Fruit fly (Drosophila melanogaster) whole organism, embryonic: ENCODE data around the gene kis.

Source experiments
- Abd-B ChIP-seq: fragments of 200-800 bp; sonication (Bioruptor generic); optimal IDR thresholded peaks from 2 replicates; lab custom pipeline; 2018; ENCODE audit warnings: missing biosample characterization, mild to moderate bottlenecking, missing genetic modification characterization, moderate library complexity
- Atf3 ChIP-seq: fragments of 200-800 bp; sonication (Bioruptor generic); optimal IDR thresholded peaks from 3 replicates; lab custom pipeline; 2016; ENCODE audit warnings: missing biosample characterization, missing genetic modification characterization
- Bgb ChIP-seq: fragments of 200-800 bp; sonication (Bioruptor generic); IDR thresholded peaks from 2 replicates; pipeline ENCODE4 v1.3.6; 2022; ENCODE audit warnings: missing biosample characterization, missing genetic modification characterization; ENCODE audit not compliant: partially characterized antibody
- CG10147 ChIP-seq: fragments of 200-800 bp; sonication (Bioruptor generic); optimal IDR thresholded peaks from 2 replicates; lab custom pipeline; 2019; ENCODE audit warnings: missing biosample characterization, mild to moderate bottlenecking, missing genetic modification characterization, moderate library complexity
- CG10979 ChIP-seq: fragments of 200-800 bp; sonication (Bioruptor generic); optimal IDR thresholded peaks from 2 replicates; lab custom pipeline; 2018; ENCODE audit warnings: missing biosample characterization, mild to moderate bottlenecking, missing genetic modification characterization, moderate library complexity
- CG11456 ChIP-seq: fragments of 200-800 bp; sonication (Bioruptor generic); IDR thresholded peaks from 3 replicates; pipeline ENCODE4 v1.3.6; 2022; ENCODE audit warnings: missing biosample characterization, missing genetic modification characterization
- CG12236 ChIP-seq: fragments of 200-800 bp; sonication (Bioruptor generic); optimal IDR thresholded peaks from 2 replicates; lab custom pipeline; 2016; ENCODE audit warnings: missing biosample characterization, missing genetic modification characterization
- CG12659 ChIP-seq: fragments of 200-800 bp; sonication (Bioruptor generic); optimal IDR thresholded peaks from 3 replicates; lab custom pipeline; 2017; ENCODE audit warnings: mild to moderate bottlenecking, missing biosample characterization, missing genetic modification reagents, missing genetic modification characterization
- CG13287 ChIP-seq: fragments of 200-800 bp; sonication (Bioruptor generic); IDR thresholded peaks from 2 replicates; pipeline ENCODE4 v1.3.6; 2022; ENCODE audit warnings: missing biosample characterization, missing genetic modification characterization; ENCODE audit not compliant: partially characterized antibody
- CG14050 ChIP-seq: fragments of 200-800 bp; sonication (Bioruptor generic); IDR thresholded peaks from 3 replicates; pipeline ENCODE4 v1.3.6; 2022; ENCODE audit warnings: missing biosample characterization, missing genetic modification characterization
- CG16779 ChIP-seq: fragments of 200-800 bp; sonication (Bioruptor generic); IDR thresholded peaks from 2 replicates; pipeline ENCODE4 v1.3.6; 2022; ENCODE audit warnings: missing biosample characterization, missing genetic modification characterization
- CG17361 ChIP-seq: fragments of 200-800 bp; sonication (Bioruptor generic); IDR thresholded peaks from 3 replicates; pipeline ENCODE4 v1.3.6; 2022; ENCODE audit warnings: missing biosample characterization, missing genetic modification characterization
- CG17912 ChIP-seq: fragments of 200-800 bp; sonication (Bioruptor generic); optimal IDR thresholded peaks from 2 replicates; lab custom pipeline; 2018; ENCODE audit warnings: missing biosample characterization, mild to moderate bottlenecking, missing genetic modification characterization
- CG2116 ChIP-seq: fragments of 200-800 bp; sonication (Bioruptor generic); optimal IDR thresholded peaks from 3 replicates; lab custom pipeline; 2018; ENCODE audit warnings: missing biosample characterization, mild to moderate bottlenecking, missing genetic modification characterization
- CG2889 ChIP-seq: fragments of 200-800 bp; sonication (Bioruptor generic); IDR thresholded peaks from 3 replicates; pipeline ENCODE4 v1.3.6; 2022; ENCODE audit warnings: missing biosample characterization, missing genetic modification characterization
- CG3726 ChIP-seq: fragments of 200-800 bp; sonication (Bioruptor generic); IDR thresholded peaks from 3 replicates; pipeline ENCODE4, ENCODE4 v1.3.6; 2022; ENCODE audit warnings: missing biosample characterization, missing genetic modification characterization
- CG4617 ChIP-seq: fragments of 200-800 bp; sonication (Bioruptor generic); optimal IDR thresholded peaks from 3 replicates; lab custom pipeline; 2016; ENCODE audit warnings: missing biosample characterization, missing genetic modification characterization, borderline replicate concordance
- CG6272 ChIP-seq: fragments of 200-800 bp; sonication (Bioruptor generic); IDR thresholded peaks from 2 replicates; pipeline ENCODE4 v1.3.6; 2022; ENCODE audit warnings: missing biosample characterization, missing genetic modification characterization
- CG6654 ChIP-seq: fragments of 200-800 bp; sonication (Bioruptor generic); optimal IDR thresholded peaks from 2 replicates; lab custom pipeline; 2017; ENCODE audit warnings: missing biosample characterization, mild to moderate bottlenecking, missing genetic modification characterization
- CG6854 ChIP-seq: fragments of 200-800 bp; sonication (Bioruptor generic); optimal IDR thresholded peaks from 3 replicates; lab custom pipeline; 2017; ENCODE audit warnings: missing biosample characterization, mild to moderate bottlenecking, missing genetic modification characterization
- CG8359 ChIP-seq: fragments of 200-800 bp; sonication (Bioruptor generic); optimal IDR thresholded peaks from 2 replicates; lab custom pipeline; 2017; ENCODE audit warnings: missing biosample characterization, mild to moderate bottlenecking, missing genetic modification characterization, borderline replicate concordance
- CG9437 ChIP-seq: fragments of 200-800 bp; sonication (Bioruptor generic); optimal IDR thresholded peaks from 2 replicates; lab custom pipeline; 2018; ENCODE audit warnings: missing biosample characterization, mild to moderate bottlenecking, missing genetic modification characterization
- CoRest ChIP-seq: fragments of 200-800 bp; sonication (Bioruptor generic); optimal IDR thresholded peaks from 3 replicates; lab custom pipeline; 2018; ENCODE audit warnings: missing biosample characterization, mild to moderate bottlenecking, missing genetic modification characterization, moderate library complexity
- Elba2 ChIP-seq: fragments of 200-800 bp; sonication (Bioruptor generic); optimal IDR thresholded peaks from 3 replicates; lab custom pipeline; 2016; ENCODE audit warnings: missing biosample characterization, missing genetic modification characterization
- Gsc ChIP-seq: fragments of 200-800 bp; sonication (Bioruptor generic); IDR thresholded peaks from 2 replicates; pipeline ENCODE4 v1.3.6; 2022; ENCODE audit warnings: missing biosample characterization, missing genetic modification characterization
- HLHmδ ChIP-seq: fragments of 200-800 bp; sonication (Bioruptor generic); optimal IDR thresholded peaks from 2 replicates; lab custom pipeline; 2018; ENCODE audit warnings: missing biosample characterization, mild to moderate bottlenecking, missing genetic modification characterization, moderate library complexity
- HmgD ChIP-seq: fragments of 200-800 bp; sonication (Bioruptor generic); optimal IDR thresholded peaks from 3 replicates; lab custom pipeline; 2016; ENCODE audit warnings: missing biosample characterization, missing genetic modification characterization
- Max ChIP-seq: fragments of 200-800 bp; sonication (Bioruptor generic); optimal IDR thresholded peaks from 2 replicates; lab custom pipeline; 2016; ENCODE audit warnings: missing biosample characterization, mild to moderate bottlenecking, missing genetic modification characterization
- Mrtf ChIP-seq: fragments of 200-800 bp; sonication (Bioruptor generic); IDR thresholded peaks from 3 replicates; pipeline ENCODE4 v1.3.6; 2022; ENCODE audit warnings: missing biosample characterization, missing genetic modification characterization
- Neu2 ChIP-seq: fragments of 200-800 bp; sonication (Bioruptor generic); optimal IDR thresholded peaks from 3 replicates; lab custom pipeline; 2016; ENCODE audit warnings: missing biosample characterization, missing genetic modification characterization, borderline replicate concordance
- NfI ChIP-seq: fragments of 200-800 bp; sonication (Bioruptor generic); optimal IDR thresholded peaks from 3 replicates; lab custom pipeline; 2018; ENCODE audit warnings: missing biosample characterization, mild to moderate bottlenecking, missing genetic modification characterization, moderate library complexity
- Pdp1 ChIP-seq, 2 experiments: fragments of 200-800 bp; sonication (Bioruptor generic); optimal IDR thresholded peaks; 3 replicates each; lab custom pipeline; 2016; ENCODE audit warnings: missing biosample characterization in 2 of 2, missing genetic modification characterization in 2 of 2, mild to moderate bottlenecking in 1 of 2, moderate library complexity in 1 of 2
- Poxn ChIP-seq: fragments of 200-800 bp; sonication (Bioruptor generic); IDR thresholded peaks from 2 replicates; pipeline ENCODE4 v1.3.6; 2022; ENCODE audit warnings: missing biosample characterization, missing genetic modification characterization
- Rx ChIP-seq: fragments of 200-800 bp; sonication (Bioruptor generic); IDR thresholded peaks from 2 replicates; pipeline ENCODE4 v1.3.6; 2022; ENCODE audit warnings: missing biosample characterization, missing genetic modification characterization
- YL-1 ChIP-seq: fragments of 200-800 bp; sonication (Bioruptor generic); optimal IDR thresholded peaks from 3 replicates; lab custom pipeline; 2017; ENCODE audit warnings: missing biosample characterization, mild to moderate bottlenecking, missing genetic modification characterization
- amos ChIP-seq: fragments of 200-800 bp; sonication (Bioruptor generic); IDR thresholded peaks from 2 replicates; pipeline ENCODE4 v1.3.6; 2022; ENCODE audit warnings: missing biosample characterization, missing genetic modification characterization; ENCODE audit not compliant: partially characterized antibody
- chn ChIP-seq: fragments of 200-800 bp; sonication (Bioruptor generic); optimal IDR thresholded peaks from 2 replicates; lab custom pipeline; 2016; ENCODE audit warnings: missing biosample characterization, missing genetic modification characterization
- corto ChIP-seq: fragments of 200-800 bp; sonication (Bioruptor generic); optimal IDR thresholded peaks from 2 replicates; lab custom pipeline; 2016; ENCODE audit warnings: missing biosample characterization, mild to moderate bottlenecking, missing genetic modification characterization, moderate library complexity
- en ChIP-seq: fragments of 200-800 bp; sonication (Bioruptor generic); optimal IDR thresholded peaks from 2 replicates; lab custom pipeline; 2016; ENCODE audit warnings: missing biosample characterization, missing genetic modification characterization
- maf-S ChIP-seq: fragments of 200-800 bp; sonication (Bioruptor generic); optimal IDR thresholded peaks from 2 replicates; lab custom pipeline; 2016; ENCODE audit warnings: missing biosample characterization, missing genetic modification characterization
- mam ChIP-seq: fragments of 200-800 bp; sonication (Bioruptor generic); optimal IDR thresholded peaks from 3 replicates; lab custom pipeline; 2016; ENCODE audit warnings: missing biosample characterization, missing genetic modification characterization
- pan ChIP-seq, 4 experiments: fragments of >200 bp in 3 of 4; fragments of 200-800 bp in 1 of 4; sonication (Bioruptor generic) in 1 of 4; optimal IDR thresholded peaks in 3 of 4; IDR thresholded peaks in 1 of 4; 2 replicates each; pipeline versions ENCODE4 v1.3.6 to Lab custom; 2017 to 2022; ENCODE audit warnings: missing biosample characterization in 2 of 4, missing genetic modification characterization in 2 of 4, mixed read lengths in 1 of 4
- pfk ChIP-seq: fragments of 200-800 bp; sonication (Bioruptor generic); optimal IDR thresholded peaks from 2 replicates; lab custom pipeline; 2018; ENCODE audit warnings: missing biosample characterization, mild to moderate bottlenecking, missing genetic modification characterization, moderate library complexity
- pita ChIP-seq: fragments of 200-800 bp; sonication (Bioruptor generic); optimal IDR thresholded peaks from 2 replicates; lab custom pipeline; 2017; ENCODE audit warnings: missing biosample characterization, mild to moderate bottlenecking, missing genetic modification characterization
- rib ChIP-seq: fragments of 200-800 bp; sonication (Bioruptor generic); IDR thresholded peaks from 2 replicates; pipeline ENCODE4 v1.3.6; 2022; ENCODE audit warnings: missing biosample characterization, missing genetic modification characterization
- row ChIP-seq: fragments of 200-800 bp; sonication (Bioruptor generic); IDR thresholded peaks from 3 replicates; pipeline ENCODE4 v1.3.6; 2022; ENCODE audit warnings: missing biosample characterization, missing genetic modification characterization
- sens ChIP-seq: fragments of 200-800 bp; sonication (Bioruptor generic); peaks from one replicate; lab custom pipeline; 2016; ENCODE audit warnings: missing biosample characterization, missing genetic modification characterization
- so ChIP-seq: fragments of 200-800 bp; sonication (Bioruptor generic); IDR thresholded peaks from 3 replicates; pipeline ENCODE4 v1.3.6; 2022; ENCODE audit warnings: missing biosample characterization, missing genetic modification characterization
- stc ChIP-seq: fragments of 200-800 bp; sonication (Bioruptor generic); IDR thresholded peaks from 2 replicates; pipeline ENCODE4 v1.3.6; 2022; ENCODE audit warnings: missing biosample characterization, missing genetic modification characterization
- yki ChIP-seq: fragments of >200 bp; optimal IDR thresholded peaks from 3 replicates; lab custom pipeline; 2018

The kis gene

DNA sequence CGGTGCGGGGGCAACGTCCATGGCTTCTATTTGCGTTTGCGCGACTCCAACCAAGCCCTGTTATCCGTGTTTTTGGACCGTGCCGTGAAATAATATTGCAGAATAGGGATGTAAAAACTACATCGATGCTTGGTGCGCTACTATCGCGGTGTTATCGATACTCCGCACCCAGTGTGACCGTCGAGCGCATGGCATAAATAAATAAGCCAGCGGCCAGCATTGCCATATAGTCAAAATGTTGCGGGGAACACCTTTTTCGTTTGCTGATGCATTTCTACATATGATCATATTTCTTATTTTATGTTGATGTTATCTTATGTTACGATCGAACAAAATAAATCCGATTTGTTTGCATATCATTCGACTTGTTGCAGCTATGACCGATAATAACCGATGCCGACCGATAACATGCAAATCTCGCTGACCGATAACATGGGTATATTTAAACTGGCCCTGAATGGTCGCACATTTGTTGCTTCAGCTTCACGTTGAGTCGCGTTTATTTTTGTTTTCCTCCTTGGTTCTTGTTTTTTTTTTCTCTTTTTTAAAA is 26.6 kb upstream of the kis start, which contains the start of gene smo (continued):
- TF ChIP-seq Abd-B (GFP tag; lab: Kevin White, UChicago) (peak; percentile 80), CG6654 (GFP tag; lab: Kevin White, UChicago) (no peak), corto (GFP tag; lab: Kevin White, UChicago) (no peak), Max (GFP tag; lab: Kevin White, UChicago) (peak; percentile 44), HLHmδ (GFP tag; lab: Kevin White, UChicago) (no peak), CG3726 (no peak), Bgb (GFP tag; lab: Robert Waterston, UW) (peak; percentile 87), CG6854 (GFP tag; lab: Kevin White, UChicago) (no peak), HmgD (GFP tag; lab: Kevin White, UChicago) (peak; percentile 57), pan (optimal IDR thresholded peaks at IDR 0.05; lab: Kevin White, UChicago) (no peak), pan (GFP tag; optimal IDR thresholded peaks at IDR 0.05 in 1 of 2, IDR thresholded peaks at IDR 0.05 in 1 of 2) (no peak), CG12236 (GFP tag; lab: Kevin White, UChicago) (no peak), CG9437 (GFP tag; lab: Kevin White, UChicago) (peak; percentile 36), CG4617 (GFP tag; lab: Kevin White, UChicago) (peak; percentile 51), Rx (GFP tag; lab: Robert Waterston, UW) (no peak), CG11456 (0 out of 3 replicates have a peak, but pooled peaks have one; percentile 35), CG10979 (tag; lab: Kevin White, UChicago) (no peak), CG17912 (GFP tag; lab: Kevin White, UChicago) (no peak), CG17361 (GFP tag; lab: Robert Waterston, UW) (peak; percentile 41; the same call in 2 of the 3 replicates), Neu2 (GFP tag; lab: Kevin White, UChicago) (no peak), row (peak; percentile 56), NfI (GFP tag; lab: Kevin White, UChicago) (no peak), pita (no peak), Elba2 (no peak), YL-1 (peak; percentile 79), so (GFP tag; lab: Robert Waterston, UW) (no peak), CG13287 (peak; percentile 90), en (GFP tag; lab: Kevin White, UChicago) (no peak), CG6272 (GFP tag; lab: Robert Waterston, UW) (no peak), Mrtf (GFP tag; lab: Robert Waterston, UW) (no peak), CG2889 (no peak), mam (GFP tag; lab: Kevin White, UChicago) (peak; percentile 22), stc (no peak), sens (GFP tag; lab: Kevin White, UChicago) (peak; percentile 84), Gsc (GFP tag; lab: Robert Waterston, UW) (no peak), CoRest (tag; lab: Kevin White, UChicago) (peak; percentile 39), Pdp1 (GFP tag; optimal IDR thresholded peaks at IDR 0.05; lab: Kevin White, UChicago) (peak; percentile 40 to 66), CG12659 (GFP tag; lab: Kevin White, UChicago) (peak; percentile 88), rib (no peak), CG2116 (GFP tag; lab: Kevin White, UChicago) (peak; percentile 90), CG16779 (GFP tag; lab: Robert Waterston, UW) (no peak), amos (GFP tag; lab: Robert Waterston, UW) (peak; percentile 91), CG8359 (GFP tag; lab: Kevin White, UChicago) (no peak), yki (no peak), pfk (GFP tag; lab: Kevin White, UChicago) (no peak), CG10147 (peak; percentile 48), Atf3 (peak; percentile 15), chn (peak; percentile 33), Poxn (GFP tag; lab: Robert Waterston, UW) (no peak), maf-S (GFP tag; lab: Kevin White, UChicago) (peak; percentile 29), CG14050 (GFP tag; lab: Robert Waterston, UW) (no peak)
